Worm (Caenorhabditis elegans) whole organism, L2 larva: ENCODE measurements around the gene pitp-1.

ENCODE experiments used
- C34F6.9 ChIP-seq: fragments of 150-350 bp; optimal IDR thresholded peaks from 2 replicates; lab custom pipeline; 2014; ENCODE audit warnings: missing biosample characterization, missing genetic modification characterization
- F13H6.1 ChIP-seq: sonication (generic microtip); optimal IDR thresholded peaks from 2 replicates; lab custom pipeline; 2016; ENCODE audit warnings: missing genetic modification characterization, missing compliant biosample characterization
- R02D3.7 ChIP-seq: fragments of 150-350 bp; optimal IDR thresholded peaks from 2 replicates; lab custom pipeline; 2014; ENCODE audit warnings: missing biosample characterization, missing genetic modification characterization
- Y55F3AM.14 ChIP-seq: fragments of 200-800 bp; sonication (Bioruptor generic); optimal IDR thresholded peaks from 2 replicates; lab custom pipeline; 2018; ENCODE audit warnings: mild to moderate bottlenecking, missing genetic modification characterization, missing compliant biosample characterization
- alr-1 ChIP-seq: fragments of 150-350 bp; optimal IDR thresholded peaks from 2 replicates; lab custom pipeline; 2014; ENCODE audit warnings: missing biosample characterization, missing genetic modification characterization
- ama-1 ChIP-seq: fragments of 150-350 bp; optimal IDR thresholded peaks from 2 replicates; lab custom pipeline; 2018; ENCODE audit warnings: inconsistent platforms
- blmp-1 ChIP-seq: sonication (generic microtip); optimal IDR thresholded peaks from 2 replicates; lab custom pipeline; 2017; ENCODE audit warnings: missing genetic modification characterization, mild to moderate bottlenecking, missing compliant biosample characterization, antibody characterized with exemption, moderate library complexity; ENCODE audit not compliant: insufficient read depth
- ceh-16 ChIP-seq: fragments of 150-350 bp; optimal IDR thresholded peaks from 2 replicates; lab custom pipeline; 2014; ENCODE audit warnings: missing biosample characterization, missing genetic modification characterization
- crh-2 ChIP-seq: sonication (generic microtip); optimal IDR thresholded peaks from 2 replicates; lab custom pipeline; 2017; ENCODE audit warnings: missing biosample characterization, missing genetic modification characterization
- egl-27 ChIP-seq: sonication (generic microtip); optimal IDR thresholded peaks from 3 replicates; lab custom pipeline; 2017; ENCODE audit warnings: missing biosample characterization, missing genetic modification reagents, missing genetic modification characterization
- elt-3 ChIP-seq: sonication (generic microtip); optimal IDR thresholded peaks from 2 replicates; lab custom pipeline; 2017; ENCODE audit warnings: missing biosample characterization, missing genetic modification characterization
- fos-1 ChIP-seq: fragments of 150-350 bp; optimal IDR thresholded peaks from 2 replicates; lab custom pipeline; 2014; ENCODE audit warnings: missing biosample characterization, missing genetic modification characterization
- gmeb-1 ChIP-seq: fragments of 150-350 bp; optimal IDR thresholded peaks from 2 replicates; lab custom pipeline; 2014; ENCODE audit warnings: missing biosample characterization, missing genetic modification characterization
- lsy-2 ChIP-seq, 2 experiments: fragments of 150-350 bp in 1 of 2; sonication (generic microtip) in 1 of 2; optimal IDR thresholded peaks; 2 replicates each; lab custom pipeline; 2014 to 2017; ENCODE audit warnings: missing biosample characterization in 2 of 2, missing genetic modification characterization in 2 of 2
- mab-5 ChIP-seq: fragments of 150-350 bp; optimal IDR thresholded peaks from 2 replicates; lab custom pipeline; 2014; ENCODE audit warnings: missing biosample characterization, missing genetic modification characterization
- mbf-1 ChIP-seq: sonication (generic microtip); optimal IDR thresholded peaks from 2 replicates; lab custom pipeline; 2017; ENCODE audit warnings: missing biosample characterization, missing genetic modification characterization
- mdl-1 ChIP-seq, 2 experiments: fragments of 150-350 bp in 1 of 2; sonication (generic microtip) in 1 of 2; optimal IDR thresholded peaks; 2 replicates each; lab custom pipeline; 2017; ENCODE audit warnings: missing biosample characterization in 2 of 2, missing genetic modification characterization in 2 of 2
- nhr-11 ChIP-seq: fragments of 150-350 bp; optimal IDR thresholded peaks from 2 replicates; lab custom pipeline; 2014; ENCODE audit warnings: missing biosample characterization, missing genetic modification characterization
- nhr-12 ChIP-seq: fragments of 150-350 bp; optimal IDR thresholded peaks from 2 replicates; lab custom pipeline; 2014; ENCODE audit warnings: missing biosample characterization, missing genetic modification characterization
- nhr-129 ChIP-seq: fragments of 150-350 bp; optimal IDR thresholded peaks from 2 replicates; lab custom pipeline; 2014; ENCODE audit warnings: missing biosample characterization, missing genetic modification characterization
- nhr-21 ChIP-seq: fragments of 150-350 bp; optimal IDR thresholded peaks from 2 replicates; lab custom pipeline; 2014; ENCODE audit warnings: missing biosample characterization, missing genetic modification characterization
- nhr-23 ChIP-seq: fragments of 150-350 bp; optimal IDR thresholded peaks from 2 replicates; lab custom pipeline; 2014; ENCODE audit warnings: missing biosample characterization, missing genetic modification reagents, missing genetic modification characterization
- nhr-25 ChIP-seq: fragments of 150-350 bp; sonication (generic microtip); optimal IDR thresholded peaks from 3 replicates; lab custom pipeline; 2014; ENCODE audit warnings: missing biosample characterization, missing genetic modification characterization
- nhr-6 ChIP-seq: fragments of 150-350 bp; optimal IDR thresholded peaks from 2 replicates; lab custom pipeline; 2014; ENCODE audit warnings: missing biosample characterization, missing genetic modification characterization
- peb-1 ChIP-seq: fragments of 150-350 bp; optimal IDR thresholded peaks from 2 replicates; lab custom pipeline; 2014; ENCODE audit warnings: missing biosample characterization, missing genetic modification characterization
- skn-1 ChIP-seq: sonication (generic microtip); optimal IDR thresholded peaks from 2 replicates; lab custom pipeline; 2017; ENCODE audit warnings: missing biosample characterization, missing genetic modification characterization
- sma-3 ChIP-seq: sonication (generic microtip); optimal IDR thresholded peaks from 2 replicates; lab custom pipeline; 2016; ENCODE audit warnings: missing genetic modification reagents, missing genetic modification characterization, missing compliant biosample characterization
- sma-9 ChIP-seq, 2 experiments: fragments of 150-350 bp in 1 of 2; sonication (generic microtip) in 1 of 2; optimal IDR thresholded peaks; 2 replicates each; lab custom pipeline; 2014 to 2016; ENCODE audit warnings: missing genetic modification characterization in 2 of 2, mild to moderate bottlenecking in 1 of 2, missing biosample characterization in 1 of 2, missing compliant biosample characterization in 1 of 2, missing genetic modification reagents in 1 of 2, moderate library complexity in 1 of 2
- snpc-4 ChIP-seq: fragments of 150-350 bp; optimal IDR thresholded peaks from 2 replicates; lab custom pipeline; 2014; ENCODE audit warnings: missing biosample characterization, missing genetic modification characterization
- unc-39 ChIP-seq: fragments of 150-350 bp; optimal IDR thresholded peaks from 2 replicates; lab custom pipeline; 2014; ENCODE audit warnings: missing biosample characterization, missing genetic modification characterization
- unc-55 ChIP-seq: fragments of 150-350 bp; sonication (generic microtip); optimal IDR thresholded peaks from 3 replicates; lab custom pipeline; 2014; ENCODE audit warnings: missing biosample characterization, missing genetic modification reagents, missing genetic modification characterization
- ztf-1 ChIP-seq: fragments of 200-800 bp; sonication (Bioruptor generic); conservative IDR thresholded peaks from 2 replicates; pipeline ENCODE4 v1.3.6; 2022; ENCODE audit warnings: missing genetic modification characterization, missing compliant biosample characterization

The pitp-1 gene

DNA sequence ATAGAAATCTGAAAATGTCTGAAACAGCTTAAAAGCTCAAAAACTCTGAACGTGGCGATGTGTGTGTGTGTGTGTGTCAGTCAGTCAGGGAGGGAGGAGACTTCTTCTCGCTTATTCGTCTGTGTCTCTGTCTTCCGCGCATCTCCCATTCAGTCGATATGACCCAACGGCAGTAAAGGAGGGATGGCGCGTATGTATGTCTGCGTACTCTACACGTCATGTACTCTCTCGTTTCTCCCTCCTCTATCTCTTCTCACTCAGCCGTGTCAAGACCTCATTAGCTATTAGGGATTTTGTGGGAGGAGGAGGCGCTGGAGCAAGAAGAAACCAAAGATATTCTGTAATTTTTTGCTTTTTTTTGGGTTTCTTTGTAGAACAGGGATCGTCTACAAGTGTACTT lies 2.4 kb upstream of the pitp-1 start (continued):
- TF ChIP-seq F13H6.1 (tag; lab: Kevin White, UChicago) (peak; percentile 77), C34F6.9 (tag; lab: Kevin White, UChicago) (peak; percentile 92), nhr-21 (tag; lab: Kevin White, UChicago) (peak; percentile 5), nhr-25 (tag; lab: Kevin White, UChicago) (no peak), lsy-2 (tag; optimal IDR thresholded peaks at IDR 0.05; lab: Kevin White, UChicago) (peak; percentile 48 to 78), ztf-1 (GFP tag; lab: Robert Waterston, UW) (no peak), elt-3 (no peak), ceh-16 (tag; lab: Kevin White, UChicago) (no peak), nhr-12 (tag; lab: Kevin White, UChicago) (no peak), nhr-129 (peak; percentile 91), unc-55 (GFP tag; lab: Kevin White, UChicago) (peak; percentile 84), crh-2 (tag; lab: Kevin White, UChicago) (peak; percentile 75), peb-1 (tag; lab: Kevin White, UChicago) (no peak), mab-5 (tag; lab: Kevin White, UChicago) (peak; percentile 18)

DNA sequence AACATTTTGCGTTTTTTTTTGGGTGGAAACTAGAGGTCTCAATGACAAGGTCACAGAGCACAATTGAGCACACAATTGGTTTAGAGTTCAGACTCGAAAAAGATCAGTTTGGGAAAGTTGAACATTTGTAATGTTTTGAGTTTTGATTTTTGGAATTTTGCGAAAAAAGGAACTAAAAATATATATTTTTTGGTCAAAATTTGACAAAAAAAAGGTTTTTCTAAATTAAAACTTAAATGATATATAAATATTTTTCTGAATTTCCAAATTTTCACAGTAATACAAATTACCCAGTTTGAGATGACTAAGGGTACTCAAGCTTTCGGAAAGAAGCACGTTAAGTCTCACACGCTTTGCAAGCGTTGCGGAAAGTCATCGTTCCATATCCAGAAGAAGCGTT lies 1.3 kb downstream of the pitp-1 start, which contains the start of gene rpl-37:
Gene rpl-37, plus strand, starts transcription at position 301 of the 400 bp plus-strand sequence.
- TF ChIP-seq alr-1 (tag; lab: Kevin White, UChicago), result no peak
- TF ChIP-seq nhr-11 (tag; lab: Kevin White, UChicago), result no peak
- no peak for TF ChIP-seq peb-1 (tag; lab: Kevin White, UChicago)
- TF ChIP-seq Y55F3AM.14, result no peak
- TF ChIP-seq unc-55 (GFP tag; lab: Kevin White, UChicago), result no peak
- TF ChIP-seq skn-1 (tag; lab: Kevin White, UChicago), result no peak
- TF ChIP-seq ama-1 (lab: Kevin White, UChicago), result no peak
- TF ChIP-seq unc-39 (tag; lab: Kevin White, UChicago), result no peak
- no peak for TF ChIP-seq mbf-1
- no peak for TF ChIP-seq sma-3 (GFP tag; lab: Kevin White, UChicago)
- TF ChIP-seq mdl-1 (tag; optimal IDR thresholded peaks at IDR 0.05; lab: Kevin White, UChicago), result no peak
- no peak for TF ChIP-seq mab-5 (tag; lab: Kevin White, UChicago)
- TF ChIP-seq, all 48 proteins: peak for 0

DNA sequence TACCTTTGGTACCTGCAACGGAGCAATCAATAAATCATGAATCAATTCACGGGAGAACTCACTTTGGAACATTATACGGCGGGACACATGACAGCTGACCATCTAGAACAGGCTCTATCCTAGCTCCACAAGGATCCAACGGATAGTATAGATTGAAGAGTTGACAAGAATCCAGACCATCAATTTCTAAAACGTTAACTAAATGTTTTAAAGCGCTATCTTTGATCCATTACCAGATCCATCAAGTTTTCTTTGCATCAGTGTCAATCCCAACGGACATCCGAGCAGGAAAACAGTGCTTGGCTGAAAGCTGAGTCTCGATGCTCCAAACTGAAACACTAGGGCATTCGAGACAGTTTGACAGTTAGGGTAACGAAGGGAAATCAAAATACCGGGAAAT lies 6.2 kb downstream of the pitp-1 start:
- TF ChIP-seq alr-1 (tag; lab: Kevin White, UChicago) (no peak), nhr-12 (tag; lab: Kevin White, UChicago) (no peak), lsy-2 (tag; optimal IDR thresholded peaks at IDR 0.05; lab: Kevin White, UChicago) (no peak), snpc-4 (no peak), R02D3.7 (tag; lab: Kevin White, UChicago) (no peak), mab-5 (tag; lab: Kevin White, UChicago) (no peak), peb-1 (tag; lab: Kevin White, UChicago) (no peak), nhr-23 (tag; lab: Kevin White, UChicago) (no peak), nhr-6 (tag; lab: Kevin White, UChicago) (no peak), sma-3 (GFP tag; lab: Kevin White, UChicago) (no peak), mdl-1 (tag; optimal IDR thresholded peaks at IDR 0.05; lab: Kevin White, UChicago) (no peak), egl-27 (tag; lab: Kevin White, UChicago) (no peak)

DNA sequence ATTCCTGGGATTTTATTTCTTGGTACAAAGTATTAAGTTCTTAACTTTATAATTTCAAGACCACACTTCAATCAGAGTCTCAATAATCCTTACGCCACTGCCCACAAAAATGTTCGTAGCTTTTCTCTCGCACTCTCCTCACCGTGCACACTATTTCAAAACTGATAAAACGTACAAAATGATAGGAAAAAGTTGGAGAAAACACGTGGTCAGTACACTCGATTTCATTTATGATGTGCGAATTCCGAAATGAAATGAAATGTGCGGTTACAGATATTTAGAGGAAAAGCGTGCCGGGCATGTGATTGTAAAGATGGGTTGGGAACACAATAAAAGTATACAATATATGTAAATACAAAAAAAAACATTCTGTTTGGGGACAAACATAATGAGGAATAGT lies 9.2 kb downstream of the pitp-1 start:
- TF ChIP-seq unc-55 (GFP tag; lab: Kevin White, UChicago) (no peak), nhr-25 (tag; lab: Kevin White, UChicago) (no peak), F13H6.1 (tag; lab: Kevin White, UChicago) (peak; percentile 20), fos-1 (tag; lab: Kevin White, UChicago) (peak; percentile 33), crh-2 (tag; lab: Kevin White, UChicago) (peak; percentile 65), sma-9 (GFP tag; optimal IDR thresholded peaks at IDR 0.05; lab: Kevin White, UChicago) (peak; percentile 68), sma-9 (tag; optimal IDR thresholded peaks at IDR 0.05; lab: Kevin White, UChicago) (no peak), blmp-1 (tag; lab: Kevin White, UChicago) (no peak), peb-1 (tag; lab: Kevin White, UChicago) (no peak), skn-1 (tag; lab: Kevin White, UChicago) (no peak), gmeb-1 (no peak)

DNA sequence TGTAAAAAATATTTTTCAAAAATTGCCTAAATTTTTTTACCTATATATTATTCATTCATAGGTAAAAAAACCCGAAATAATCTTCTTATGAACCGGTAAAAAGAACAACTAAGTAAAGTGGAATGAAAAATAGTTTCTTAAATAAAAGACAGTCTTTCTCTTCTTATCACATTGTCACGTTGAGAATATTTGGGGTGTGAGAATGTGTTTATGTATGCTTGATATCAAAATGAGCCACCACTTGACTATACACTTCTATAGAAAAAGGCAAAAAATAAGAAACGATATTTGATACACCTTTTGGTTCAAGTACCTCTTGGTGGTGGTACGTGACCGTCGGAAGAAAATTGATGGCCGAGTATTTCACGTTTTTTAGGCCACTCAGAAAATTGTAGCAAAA lies 10.1 kb downstream of the pitp-1 start, which contains the start of gene hmit-1.3:
Gene hmit-1.3, minus strand, starts transcription at position 103 of the 400 bp plus-strand sequence.
- TF ChIP-seq lsy-2 (tag; optimal IDR thresholded peaks at IDR 0.05; lab: Kevin White, UChicago) (no peak), fos-1 (tag; lab: Kevin White, UChicago) (peak; percentile 41)
